Worm (Caenorhabditis elegans): Measurements from ENCODE around the gene K05F1.8.

DNA sequence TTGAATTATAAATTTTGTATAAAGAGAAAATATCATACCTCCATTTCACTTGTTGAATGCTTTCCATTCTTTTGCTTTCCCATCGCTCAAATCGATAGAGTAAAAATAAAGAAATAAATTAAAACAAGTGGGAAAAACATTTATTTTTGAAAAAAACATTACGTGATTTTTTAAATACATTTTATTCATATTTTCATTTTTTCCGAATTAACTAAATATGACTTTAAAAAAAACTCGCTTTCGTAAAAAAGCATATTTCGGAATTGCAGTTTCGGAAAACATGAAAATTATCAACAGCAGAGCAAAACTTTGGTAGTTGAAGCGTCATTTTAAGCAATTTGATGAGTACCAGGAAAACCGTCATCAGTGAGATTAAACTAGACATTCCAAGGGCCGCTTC is at the start of gene K05F1.8:
- TF ChIP-seq unc-62 (GFP tag; optimal IDR thresholded peaks at IDR 0.05) (no peak), ceh-27 (GFP tag; optimal IDR thresholded peaks at IDR 0.05) (no peak), somi-1 (GFP tag; optimal IDR thresholded peaks at IDR 0.05) (no peak), dpff-1 (tag; optimal IDR thresholded peaks at IDR 0.05) (no peak), gei-17 (GFP tag; optimal IDR thresholded peaks at IDR 0.05) (no peak), chd-7 (tag; optimal IDR thresholded peaks at IDR 0.05) (no peak), attf-5 (GFP tag; optimal IDR thresholded peaks at IDR 0.05) (no peak), D2030.7 (GFP tag; IDR thresholded peaks at IDR 0.05) (no peak), madf-8 (GFP tag; conservative IDR thresholded peaks at IDR 0.05) (no peak), dpl-1 (GFP tag; optimal IDR thresholded peaks at IDR 0.05) (no peak)

Measured in whole organism, young adult.